Worm (Caenorhabditis elegans) whole organism, young adult: ENCODE data around the gene txt-13.

Experiments
- B0035.1 ChIP-seq: sonication (generic microtip); optimal IDR thresholded peaks from 2 replicates; lab custom pipeline; 2016; ENCODE audit warnings: missing genetic modification characterization, mild to moderate bottlenecking, missing compliant biosample characterization, missing genotype, missing genetic modification reagents
- F33H1.4 ChIP-seq: fragments of 200-800 bp; sonication (Bioruptor generic); IDR thresholded peaks from 2 replicates; pipeline ENCODE4 v1.3.6; 2022; ENCODE audit warnings: missing genetic modification reagents, missing genetic modification characterization, missing compliant biosample characterization
- F49E8.2 ChIP-seq: sonication (generic microtip); optimal IDR thresholded peaks from 3 replicates; lab custom pipeline; 2017; ENCODE audit warnings: missing genetic modification characterization, mild to moderate bottlenecking, missing compliant biosample characterization, antibody characterized with exemption, moderate library complexity; ENCODE audit not compliant: insufficient read depth
- F52B5.7 ChIP-seq: sonication (generic microtip); optimal IDR thresholded peaks from 2 replicates; lab custom pipeline; 2016; ENCODE audit warnings: mild to moderate bottlenecking, missing genetic modification characterization, missing compliant biosample characterization
- K11D2.4 ChIP-seq: fragments of 200-800 bp; sonication (Bioruptor generic); IDR thresholded peaks from 2 replicates; pipeline ENCODE4 v1.3.6; 2022; ENCODE audit warnings: missing genetic modification reagents, missing genetic modification characterization, missing compliant biosample characterization
- ZK185.1 ChIP-seq: sonication (generic microtip); optimal IDR thresholded peaks from 2 replicates; lab custom pipeline; 2016; ENCODE audit warnings: mild to moderate bottlenecking, missing genetic modification characterization, missing compliant biosample characterization; ENCODE audit not compliant: poor library complexity, severe bottlenecking
- aptf-2 ChIP-seq: fragments of 200-800 bp; sonication (Bioruptor generic); conservative IDR thresholded peaks from 2 replicates; pipeline ENCODE4 v1.3.6; 2022; ENCODE audit warnings: missing genetic modification reagents, missing genetic modification characterization, missing compliant biosample characterization
- athp-1 ChIP-seq: sonication (generic microtip); optimal IDR thresholded peaks from 2 replicates; lab custom pipeline; 2017; ENCODE audit warnings: mild to moderate bottlenecking, missing genetic modification characterization, missing compliant biosample characterization
- attf-3 ChIP-seq: fragments of 200-800 bp; sonication (Bioruptor generic); conservative IDR thresholded peaks from 2 replicates; pipeline ENCODE4 v1.3.6; 2022; ENCODE audit warnings: missing genetic modification reagents, missing genetic modification characterization, missing compliant biosample characterization
- bed-2 ChIP-seq: fragments of 200-800 bp; sonication (Bioruptor generic); IDR thresholded peaks from 2 replicates; pipeline ENCODE4 v1.3.6; 2022; ENCODE audit warnings: missing genetic modification reagents, missing genetic modification characterization, missing compliant biosample characterization
- cebp-1 ChIP-seq, 2 experiments: fragments of 200-800 bp in 1 of 2; sonication (Bioruptor generic) in 1 of 2; sonication (generic microtip) in 1 of 2; IDR thresholded peaks in 1 of 2; optimal IDR thresholded peaks in 1 of 2; 2 replicates each; pipeline versions ENCODE4 v1.3.6 to Lab custom; 2017 to 2022; ENCODE audit warnings: missing compliant biosample characterization in 2 of 2, missing genetic modification characterization in 2 of 2, mild to moderate bottlenecking in 1 of 2, missing genetic modification reagents in 1 of 2, moderate library complexity in 1 of 2
- cebp-2 ChIP-seq: fragments of 200-800 bp; sonication (Bioruptor generic); IDR thresholded peaks from 2 replicates; pipeline ENCODE4 v1.3.6; 2022; ENCODE audit warnings: missing genetic modification characterization, missing compliant biosample characterization
- ceh-100 ChIP-seq: fragments of 200-800 bp; sonication (Bioruptor generic); IDR thresholded peaks from 2 replicates; pipeline ENCODE4 v1.3.6; 2022; ENCODE audit warnings: missing genetic modification reagents, missing genetic modification characterization, missing compliant biosample characterization
- ceh-27 ChIP-seq: fragments of 200-800 bp; sonication (Bioruptor generic); optimal IDR thresholded peaks from 2 replicates; lab custom pipeline; 2018; ENCODE audit warnings: mild to moderate bottlenecking, missing genetic modification characterization, moderate library complexity, missing compliant biosample characterization
- ceh-58 ChIP-seq: fragments of 200-800 bp; sonication (Bioruptor generic); IDR thresholded peaks from 2 replicates; pipeline ENCODE4 v1.3.6; 2022; ENCODE audit warnings: missing genetic modification characterization, missing compliant biosample characterization
- ceh-79 ChIP-seq: sonication (generic microtip); optimal IDR thresholded peaks from 2 replicates; lab custom pipeline; 2017; ENCODE audit warnings: mild to moderate bottlenecking, missing genetic modification characterization, missing compliant biosample characterization
- die-1 ChIP-seq: sonication (generic microtip); optimal IDR thresholded peaks from 2 replicates; lab custom pipeline; 2016; ENCODE audit warnings: missing genotype, mild to moderate bottlenecking, missing genetic modification characterization, missing compliant biosample characterization
- efl-1 ChIP-seq: fragments of 150-350 bp; optimal IDR thresholded peaks from 2 replicates; lab custom pipeline; 2014; ENCODE audit warnings: missing biosample characterization, missing genetic modification reagents, missing genetic modification characterization
- egrh-3 ChIP-seq: fragments of 200-800 bp; sonication (Bioruptor generic); IDR thresholded peaks from 2 replicates; pipeline ENCODE4 v1.3.6; 2022; ENCODE audit warnings: missing genetic modification reagents, missing genetic modification characterization, missing compliant biosample characterization
- gei-17 ChIP-seq: fragments of 200-800 bp; sonication (Bioruptor generic); optimal IDR thresholded peaks from 2 replicates; lab custom pipeline; 2018; ENCODE audit warnings: mild to moderate bottlenecking, missing genetic modification characterization, missing compliant biosample characterization
- let-526 ChIP-seq: fragments of 200-800 bp; sonication (Bioruptor generic); IDR thresholded peaks from 2 replicates; pipeline ENCODE4 v1.3.6; 2022; ENCODE audit warnings: missing genetic modification reagents, missing genetic modification characterization, missing compliant biosample characterization
- let-607 ChIP-seq, 2 experiments: fragments of 200-800 bp in 1 of 2; sonication (Bioruptor generic) in 1 of 2; sonication (generic microtip) in 1 of 2; optimal IDR thresholded peaks; 2 replicates each; lab custom pipeline; 2016 to 2018; ENCODE audit warnings: mild to moderate bottlenecking in 2 of 2, missing compliant biosample characterization in 2 of 2, missing genetic modification characterization in 2 of 2, moderate library complexity in 2 of 2, missing genotype in 1 of 2
- lin-26 ChIP-seq: fragments of 200-800 bp; sonication (Bioruptor generic); IDR thresholded peaks from 2 replicates; pipeline ENCODE4 v1.3.6; 2022; ENCODE audit warnings: missing genetic modification reagents, missing genetic modification characterization, missing compliant biosample characterization
- lin-35 ChIP-seq, 3 experiments: fragments of 150-350 bp in 2 of 3; sonication (generic microtip) in 1 of 3; optimal IDR thresholded peaks; 2 replicates each; lab custom pipeline; 2014 to 2018; ENCODE audit warnings: missing biosample characterization in 3 of 3, missing genetic modification characterization in 3 of 3, missing genetic modification reagents in 3 of 3
- lin-40 ChIP-seq: sonication (generic microtip); optimal IDR thresholded peaks from 2 replicates; lab custom pipeline; 2016; ENCODE audit warnings: missing genetic modification characterization, mild to moderate bottlenecking, missing compliant biosample characterization, missing genotype, missing genetic modification reagents
- lin-54 ChIP-seq: fragments of 200-800 bp; sonication (Bioruptor generic); optimal IDR thresholded peaks from 2 replicates; lab custom pipeline; 2018; ENCODE audit warnings: mild to moderate bottlenecking, missing genetic modification characterization, missing compliant biosample characterization
- lsl-1 ChIP-seq: fragments of 200-800 bp; sonication (Bioruptor generic); optimal IDR thresholded peaks from 2 replicates; lab custom pipeline; 2018; ENCODE audit warnings: mild to moderate bottlenecking, missing genetic modification characterization, moderate library complexity, missing compliant biosample characterization
- lsy-27 ChIP-seq: sonication (generic microtip); optimal IDR thresholded peaks from 2 replicates; lab custom pipeline; 2017; ENCODE audit warnings: missing genetic modification characterization, mild to moderate bottlenecking, missing compliant biosample characterization, antibody characterized with exemption, missing genotype, borderline replicate concordance; ENCODE audit not compliant: insufficient read depth
- madf-10 ChIP-seq: sonication (generic microtip); optimal IDR thresholded peaks from 2 replicates; lab custom pipeline; 2016; ENCODE audit warnings: mild to moderate bottlenecking, missing genetic modification characterization, missing compliant biosample characterization
- madf-6 ChIP-seq: fragments of 200-800 bp; sonication (Bioruptor generic); IDR thresholded peaks from 2 replicates; pipeline ENCODE4 v1.3.6; 2022; ENCODE audit warnings: missing genetic modification reagents, missing genetic modification characterization, missing compliant biosample characterization
- madf-8 ChIP-seq: fragments of 200-800 bp; sonication (Bioruptor generic); conservative IDR thresholded peaks from 2 replicates; pipeline ENCODE4 v1.3.6; 2022; ENCODE audit warnings: missing genetic modification reagents, missing genetic modification characterization, missing compliant biosample characterization
- mcd-1 ChIP-seq: fragments of 200-800 bp; sonication (Bioruptor generic); IDR thresholded peaks from 2 replicates; pipeline ENCODE4 v1.3.6; 2022; ENCODE audit warnings: missing genetic modification reagents, missing genetic modification characterization, missing compliant biosample characterization
- mxl-1 ChIP-seq: sonication (generic microtip); optimal IDR thresholded peaks from 2 replicates; lab custom pipeline; 2016; ENCODE audit warnings: missing genetic modification characterization, missing compliant biosample characterization
- nfyb-1 ChIP-seq: fragments of 200-800 bp; sonication (Bioruptor generic); IDR thresholded peaks from 2 replicates; pipeline ENCODE4 v1.3.6; 2022; ENCODE audit warnings: missing genetic modification reagents, missing genetic modification characterization, missing compliant biosample characterization
- nhr-120 ChIP-seq: fragments of 200-800 bp; sonication (Bioruptor generic); IDR thresholded peaks from 2 replicates; pipeline ENCODE4 v1.3.6; 2022; ENCODE audit warnings: missing genetic modification characterization, missing compliant biosample characterization
- pbrm-1 ChIP-seq: fragments of 200-800 bp; sonication (Bioruptor generic); IDR thresholded peaks from 2 replicates; pipeline ENCODE4 v1.3.6; 2022; ENCODE audit warnings: missing genetic modification reagents, missing genetic modification characterization, missing compliant biosample characterization
- pha-4 ChIP-seq: fragments of 150-350 bp; sonication (generic microtip); optimal IDR thresholded peaks from 2 replicates; lab custom pipeline; 2014; ENCODE audit warnings: missing biosample characterization, missing genetic modification reagents, missing genetic modification characterization
- rcor-1 ChIP-seq: fragments of 200-800 bp; sonication (Bioruptor generic); IDR thresholded peaks from 2 replicates; pipeline ENCODE4 v1.3.6; 2022; ENCODE audit warnings: missing genetic modification reagents, missing genetic modification characterization, missing compliant biosample characterization
- rec-8 ChIP-seq, 2 experiments: sonication (generic microtip); optimal IDR thresholded peaks; 2 replicates each; lab custom pipeline; 2016; ENCODE audit warnings: mild to moderate bottlenecking in 2 of 2, missing genetic modification characterization in 2 of 2, missing genetic modification reagents in 2 of 2, missing genotype in 2 of 2, missing biosample characterization in 1 of 2, missing compliant biosample characterization in 1 of 2, moderate library complexity in 1 of 2
- repo-1 ChIP-seq: sonication (generic microtip); optimal IDR thresholded peaks from 2 replicates; lab custom pipeline; 2017; ENCODE audit warnings: mild to moderate bottlenecking, missing genetic modification characterization, missing compliant biosample characterization
- rpc-1 ChIP-seq, 2 experiments: fragments of 150-350 bp in 1 of 2; sonication (generic microtip) in 1 of 2; optimal IDR thresholded peaks; 2 replicates each; lab custom pipeline; 2014 to 2018; ENCODE audit warnings: missing biosample characterization in 1 of 2, missing genetic modification characterization in 1 of 2, missing genetic modification reagents in 1 of 2, missing genotype in 1 of 2
- sea-2 ChIP-seq: fragments of 200-800 bp; sonication (Bioruptor generic); IDR thresholded peaks from 2 replicates; pipeline ENCODE4 v1.3.6; 2022; ENCODE audit warnings: missing genetic modification characterization, missing compliant biosample characterization
- tbp1 ChIP-seq: fragments of 200-800 bp; sonication (Bioruptor generic); optimal IDR thresholded peaks from 2 replicates; lab custom pipeline; 2018; ENCODE audit warnings: mild to moderate bottlenecking, missing genetic modification characterization, missing compliant biosample characterization
- unc-130 ChIP-seq: sonication (generic microtip); optimal IDR thresholded peaks from 2 replicates; lab custom pipeline; 2016; ENCODE audit warnings: missing genetic modification reagents, missing genetic modification characterization, missing compliant biosample characterization
- unc-62 ChIP-seq: fragments of 150-350 bp; optimal IDR thresholded peaks from 2 replicates; lab custom pipeline; 2014; ENCODE audit warnings: missing biosample characterization, missing genetic modification reagents, missing genetic modification characterization
- xnd-1 ChIP-seq: sonication (generic microtip); optimal IDR thresholded peaks from 2 replicates; lab custom pipeline; 2016; ENCODE audit warnings: missing genotype, missing genetic modification reagents, missing genetic modification characterization, missing compliant biosample characterization

txt-13 gene

DNA sequence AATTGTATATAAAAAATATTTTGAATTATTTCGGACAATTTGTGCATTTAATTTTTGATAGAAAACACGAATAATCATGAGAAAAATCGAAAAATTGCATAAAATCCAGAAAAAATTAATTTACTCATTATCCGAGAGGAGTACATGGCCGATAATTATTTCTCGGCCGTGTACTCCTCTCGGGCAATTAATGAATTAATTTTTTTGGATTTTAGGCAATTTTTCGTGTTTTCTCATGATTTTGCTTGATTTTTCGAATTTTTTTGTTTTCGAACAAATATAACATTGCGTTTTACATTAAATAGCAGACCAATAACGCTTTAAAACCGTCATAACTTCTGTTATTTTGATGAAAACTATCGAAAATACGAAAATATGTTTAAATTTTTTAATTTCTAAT lies 32.4 kb upstream of the txt-13 start:
- TF ChIP-seq cebp-1 (GFP tag; IDR thresholded peaks at IDR 0.05; lab: Robert Waterston, UW), result no peak
- peak; percentile 15 for TF ChIP-seq cebp-1 (tag; optimal IDR thresholded peaks at IDR 0.05; lab: Kevin White, UChicago)
- peak; percentile 73 for TF ChIP-seq ZK185.1 (tag; lab: Kevin White, UChicago)
- TF ChIP-seq ceh-79 (tag; lab: Kevin White, UChicago), result no peak
- peak; percentile 6 for TF ChIP-seq ceh-27 (GFP tag; lab: Kevin White, UChicago)
- TF ChIP-seq die-1 (tag; lab: Kevin White, UChicago), result no peak
- TF ChIP-seq rcor-1, result no peak
- no peak for TF ChIP-seq gei-17 (GFP tag; lab: Kevin White, UChicago)
- TF ChIP-seq mcd-1, result peak; percentile 40; the same call in 1 of the 2 replicates
- peak; percentile 69; the same call in 1 of the 2 replicates for TF ChIP-seq bed-2 (GFP tag; lab: Robert Waterston, UW)
- TF ChIP-seq let-607 (tag; optimal IDR thresholded peaks at IDR 0.05; lab: Kevin White, UChicago), result peak in 1 of 2 experiments; percentile 24
- no peak for TF ChIP-seq egrh-3 (GFP tag; lab: Robert Waterston, UW)
- TF ChIP-seq pha-4 (tag; lab: Kevin White, UChicago), result no peak
- no peak for TF ChIP-seq lin-26
- TF ChIP-seq tbp1 (GFP tag; lab: Kevin White, UChicago), result peak; percentile 32
- peak; percentile 38; the same call in 1 of the 2 replicates for TF ChIP-seq pbrm-1 (GFP tag; lab: Robert Waterston, UW)
- TF ChIP-seq lsy-27 (tag; lab: Kevin White, UChicago), result no peak
- TF ChIP-seq nfyb-1 (GFP tag; lab: Robert Waterston, UW), result no peak
- 0 out of 2 replicates have a peak, but pooled peaks have one; percentile 40 for TF ChIP-seq sea-2 (GFP tag; lab: Robert Waterston, UW)
- TF ChIP-seq ceh-100 (GFP tag; lab: Robert Waterston, UW), result no peak
- peak; percentile 4 for TF ChIP-seq lsl-1
- TF ChIP-seq lin-54 (GFP tag; lab: Kevin White, UChicago), result peak; percentile 35
- TF ChIP-seq madf-6 (GFP tag; lab: Robert Waterston, UW), result peak; percentile 41; the same call in 1 of the 2 replicates
- peak; percentile 80 for TF ChIP-seq unc-130
- TF ChIP-seq unc-62, result no peak
- peak; percentile 29; the same call in 1 of the 2 replicates for TF ChIP-seq madf-8 (GFP tag; lab: Robert Waterston, UW)
- peak; percentile 39 for TF ChIP-seq F49E8.2
- peak; percentile 31 for TF ChIP-seq athp-1 (tag; lab: Kevin White, UChicago)
- TF ChIP-seq madf-10 (tag; lab: Kevin White, UChicago), result no peak
- TF ChIP-seq attf-3 (GFP tag; lab: Robert Waterston, UW), result 0 out of 2 replicates have a peak, but pooled peaks have one; percentile 11
- TF ChIP-seq rpc-1 (optimal IDR thresholded peaks at IDR 0.05; lab: Kevin White, UChicago), result no peak
- no peak for TF ChIP-seq rpc-1 (tag; optimal IDR thresholded peaks at IDR 0.05; lab: Kevin White, UChicago)
- peak; percentile 19 to 45 for TF ChIP-seq rec-8 (tag; optimal IDR thresholded peaks at IDR 0.05; lab: Kevin White, UChicago)
- no peak for TF ChIP-seq B0035.1 (tag; lab: Kevin White, UChicago)
- no peak for TF ChIP-seq nhr-120 (GFP tag; lab: Robert Waterston, UW)
- TF ChIP-seq F33H1.4, result peak; percentile 40
- no peak for TF ChIP-seq lin-35 (GFP tag; optimal IDR thresholded peaks at IDR 0.05; lab: Kevin White, UChicago)
- no peak for TF ChIP-seq repo-1 (tag; lab: Kevin White, UChicago)
- TF ChIP-seq efl-1 (GFP tag; lab: Kevin White, UChicago), result no peak
- peak; percentile 31 for TF ChIP-seq lin-40 (tag; lab: Kevin White, UChicago)
- TF ChIP-seq xnd-1 (tag; lab: Kevin White, UChicago), result no peak
- TF ChIP-seq K11D2.4, result 0 out of 2 replicates have a peak, but pooled peaks have one; percentile 39
- TF ChIP-seq let-526 (GFP tag; lab: Robert Waterston, UW), result peak; percentile 70; the same call in 1 of the 2 replicates
- TF ChIP-seq F52B5.7, result no peak
- no peak for TF ChIP-seq aptf-2 (GFP tag; lab: Robert Waterston, UW)
- no peak for TF ChIP-seq cebp-2 (GFP tag; lab: Robert Waterston, UW)
- TF ChIP-seq mxl-1, result no peak
- TF ChIP-seq ceh-58 (GFP tag; lab: Robert Waterston, UW), result no peak
